Worm (Caenorhabditis elegans): ENCODE measurements around the gene col-148.

Gene col-148

ce11 chrV:10256050-10256449 is 14.5 kb downstream of the col-148 start, which contains the start of gene nhr-232 (continued):
- TF ChIP-seq rbr-2 (tag; optimal IDR thresholded peaks at IDR 0.05), result no peak

- TF ChIP-seq zip-2 (tag; optimal IDR thresholded peaks at IDR 0.05) (no peak), ama-1 (optimal IDR thresholded peaks at IDR 0.05) (no peak), snpc-4 (tag; optimal IDR thresholded peaks at IDR 0.05) (no peak), gei-8 (GFP tag; optimal IDR thresholded peaks at IDR 0.05) (no peak), daf-8 (GFP tag; IDR thresholded peaks at IDR 0.05) (no peak), ceh-32 (tag; optimal IDR thresholded peaks at IDR 0.05; ENCODE audit: poor library complexity) (no peak), F10B5.3 (tag; optimal IDR thresholded peaks at IDR 0.05) (no peak), rbr-2 (tag; optimal IDR thresholded peaks at IDR 0.05) (no peak), F49E8.2 (tag; optimal IDR thresholded peaks at IDR 0.05; ENCODE audit: borderline replicate concordance) (no peak), Y48G9A.11 (GFP tag; IDR thresholded peaks at IDR 0.05) (no peak), jun-1 (tag; optimal IDR thresholded peaks at IDR 0.05) (no peak), nhr-41 (GFP tag; IDR thresholded peaks at IDR 0.05) (no peak), zfp-3 (GFP tag; conservative IDR thresholded peaks at IDR 0.05) (no peak), T20F7.1 (GFP tag; optimal IDR thresholded peaks at IDR 0.05) (no peak), dmd-6 (GFP tag; IDR thresholded peaks at IDR 0.05) (no peak), nhr-42 (GFP tag; IDR thresholded peaks at IDR 0.05) (no peak), attf-4 (tag; optimal IDR thresholded peaks at IDR 0.05) (no peak), pqm-1 (tag; optimal IDR thresholded peaks at IDR 0.05) (no peak), ceh-82 (tag; optimal IDR thresholded peaks at IDR 0.05) (no peak)
Measured at ce11 chrV:10260460-10260859, 18.9 kb downstream of the col-148 start, which contains the start of gene sri-18. TSS of gene sri-18 (minus strand) at chrV:10260560.

ce11 chrV:10265019-10265418 is 23.5 kb downstream of the col-148 start:
- TF ChIP-seq egl-43 (GFP tag; IDR thresholded peaks at IDR 0.05) (no peak), ces-1 (GFP tag; optimal IDR thresholded peaks at IDR 0.05) (peak; percentile 73)

ce11 chrV:10266050-10266449 is 24.5 kb downstream of the col-148 start:
- no peak for TF ChIP-seq nhr-76 (tag; optimal IDR thresholded peaks at IDR 0.05)
- no peak for TF ChIP-seq ctbp-1 (GFP tag; IDR thresholded peaks at IDR 0.05)
- TF ChIP-seq snpc-4 (tag; optimal IDR thresholded peaks at IDR 0.05), result no peak
- no peak for TF ChIP-seq Y48G9A.11 (GFP tag; IDR thresholded peaks at IDR 0.05)
- TF ChIP-seq lir-3 (tag; optimal IDR thresholded peaks at IDR 0.05), result no peak
- no peak for TF ChIP-seq nhr-6 (tag; optimal IDR thresholded peaks at IDR 0.05)
- TF ChIP-seq ces-1 (GFP tag; optimal IDR thresholded peaks at IDR 0.05), result peak; percentile 54
- no peak for TF ChIP-seq daf-12 (tag; optimal IDR thresholded peaks at IDR 0.05)

ce11 chrV:10270214-10270613 is 28.7 kb downstream of the col-148 start, which contains the start of gene ric-4:
TSS of gene ric-4 (minus strand) at chrV:10270314.
- TF ChIP-seq nhr-111 (GFP tag; optimal IDR thresholded peaks at IDR 0.05), result no peak
- no peak for TF ChIP-seq lin-15B (tag; optimal IDR thresholded peaks at IDR 0.05)
- TF ChIP-seq F49E8.2 (tag; optimal IDR thresholded peaks at IDR 0.05; ENCODE audit: borderline replicate concordance), result no peak
- TF ChIP-seq spr-3 (GFP tag; optimal IDR thresholded peaks at IDR 0.05), result no peak
- no peak for TF ChIP-seq unc-130 (GFP tag; optimal IDR thresholded peaks at IDR 0.05)
- TF ChIP-seq zag-1 (tag; optimal IDR thresholded peaks at IDR 0.05), result no peak
- TF ChIP-seq madf-9 (GFP tag; conservative IDR thresholded peaks at IDR 0.05), result no peak
- no peak for TF ChIP-seq daf-12 (tag; optimal IDR thresholded peaks at IDR 0.05)
- TF ChIP-seq aly-2 (tag; optimal IDR thresholded peaks at IDR 0.05), result no peak
- no peak for TF ChIP-seq mes-2 (tag; optimal IDR thresholded peaks at IDR 0.05; ENCODE audit: poor library complexity, severe bottlenecking)
- no peak for TF ChIP-seq lin-38 (GFP tag; IDR thresholded peaks at IDR 0.05)
- no peak for TF ChIP-seq lin-1 (GFP tag; IDR thresholded peaks at IDR 0.05)
- TF ChIP-seq F37D6.2 (tag; optimal IDR thresholded peaks at IDR 0.05), result no peak
- no peak for TF ChIP-seq lim-7 (GFP tag; IDR thresholded peaks at IDR 0.05)

All from whole organism, L4 larva.